Worm (Caenorhabditis elegans) whole organism, L3 larva: ENCODE measurements around the gene magu-2.
A peak's percentile ranks its signal among the peaks of the same experiment; 100 is the strongest.

ENCODE experiments used
- R02D3.7 ChIP-seq: fragments of 150-350 bp; optimal IDR thresholded peaks from 2 replicates; lab custom pipeline; 2014; ENCODE audit warnings: missing biosample characterization, missing genetic modification characterization
- ZK546.5 ChIP-seq: sonication (generic microtip); optimal IDR thresholded peaks from 2 replicates; lab custom pipeline; 2017; ENCODE audit warnings: missing biosample characterization, missing genetic modification characterization
- aly-2 ChIP-seq: fragments of 150-350 bp; optimal IDR thresholded peaks from 2 replicates; lab custom pipeline; 2014; ENCODE audit warnings: missing biosample characterization, missing genetic modification characterization
- ceh-16 ChIP-seq: sonication (generic microtip); optimal IDR thresholded peaks from 2 replicates; lab custom pipeline; 2017; ENCODE audit warnings: missing biosample characterization, missing genetic modification characterization
- ceh-9 ChIP-seq: sonication (generic microtip); optimal IDR thresholded peaks from 2 replicates; lab custom pipeline; 2018; ENCODE audit warnings: missing biosample characterization, missing genetic modification characterization
- egl-5 ChIP-seq: fragments of 150-350 bp; optimal IDR thresholded peaks from 2 replicates; lab custom pipeline; 2017; ENCODE audit warnings: missing biosample characterization, missing genetic modification reagents, missing genetic modification characterization, inconsistent platforms
- elt-1 ChIP-seq: fragments of 150-350 bp; optimal IDR thresholded peaks from 2 replicates; lab custom pipeline; 2014; ENCODE audit warnings: missing biosample characterization, missing genetic modification characterization
- elt-2 ChIP-seq: sonication (generic microtip); optimal IDR thresholded peaks from 2 replicates; lab custom pipeline; 2016; ENCODE audit warnings: missing genetic modification reagents, mild to moderate bottlenecking, missing genetic modification characterization, missing compliant biosample characterization
- hmg-11 ChIP-seq: sonication (generic microtip); optimal IDR thresholded peaks from 2 replicates; lab custom pipeline; 2016; ENCODE audit warnings: missing genetic modification characterization, missing compliant biosample characterization
- lin-15B ChIP-seq: fragments of 150-350 bp; optimal IDR thresholded peaks from 2 replicates; lab custom pipeline; 2014; ENCODE audit warnings: missing biosample characterization, missing genetic modification characterization
- lin-39 ChIP-seq: fragments of 150-350 bp; optimal IDR thresholded peaks from 2 replicates; lab custom pipeline; 2018; ENCODE audit warnings: missing biosample characterization, missing genetic modification reagents, missing genetic modification characterization
- lsy-12 ChIP-seq: sonication (generic microtip); optimal IDR thresholded peaks from 2 replicates; lab custom pipeline; 2016; ENCODE audit warnings: mild to moderate bottlenecking, missing genetic modification characterization, missing compliant biosample characterization
- mdl-1 ChIP-seq: fragments of 150-350 bp; optimal IDR thresholded peaks from 2 replicates; lab custom pipeline; 2014; ENCODE audit warnings: missing biosample characterization, missing genetic modification characterization
- nfya-1 ChIP-seq: sonication (generic microtip); optimal IDR thresholded peaks from 2 replicates; lab custom pipeline; 2017; ENCODE audit warnings: missing genetic modification characterization, mild to moderate bottlenecking, missing compliant biosample characterization, antibody characterized with exemption, moderate library complexity; ENCODE audit not compliant: insufficient read depth
- nhr-23 ChIP-seq: fragments of 150-350 bp; optimal IDR thresholded peaks from 2 replicates; lab custom pipeline; 2014; ENCODE audit warnings: missing biosample characterization, missing genetic modification reagents, missing genetic modification characterization
- nhr-237 ChIP-seq: fragments of 150-350 bp; optimal IDR thresholded peaks from 2 replicates; lab custom pipeline; 2014; ENCODE audit warnings: missing biosample characterization, missing genetic modification characterization
- nhr-25 ChIP-seq: sonication (generic microtip); optimal IDR thresholded peaks from 2 replicates; lab custom pipeline; 2017; ENCODE audit warnings: missing biosample characterization, missing genetic modification characterization
- nhr-28 ChIP-seq: fragments of 150-350 bp; optimal IDR thresholded peaks from 2 replicates; lab custom pipeline; 2014; ENCODE audit warnings: missing biosample characterization, missing genetic modification characterization
- pha-4 ChIP-seq: fragments of 150-350 bp; optimal IDR thresholded peaks from 2 replicates; lab custom pipeline; 2014; ENCODE audit warnings: missing biosample characterization, missing genetic modification reagents, missing genetic modification characterization
- pqm-1 ChIP-seq: fragments of 150-350 bp; optimal IDR thresholded peaks from 2 replicates; lab custom pipeline; 2017; ENCODE audit warnings: missing biosample characterization, missing genetic modification characterization, inconsistent platforms
- sea-2 ChIP-seq: fragments of 150-350 bp; sonication (generic microtip); optimal IDR thresholded peaks from 4 replicates; lab custom pipeline; 2014; ENCODE audit warnings: missing biosample characterization, missing genetic modification reagents, missing genetic modification characterization
- snpc-4 ChIP-seq: fragments of 150-350 bp; optimal IDR thresholded peaks from 2 replicates; lab custom pipeline; 2014; ENCODE audit warnings: missing biosample characterization, missing genetic modification characterization
- unc-62 ChIP-seq: fragments of 150-350 bp; sonication (generic microtip); optimal IDR thresholded peaks from 4 replicates; lab custom pipeline; 2014; ENCODE audit warnings: missing biosample characterization, missing genetic modification reagents, missing genetic modification characterization
- zag-1 ChIP-seq: fragments of 150-350 bp; optimal IDR thresholded peaks from 2 replicates; lab custom pipeline; 2014; ENCODE audit warnings: missing biosample characterization, missing genetic modification characterization
- ztf-4 ChIP-seq: fragments of 150-350 bp; optimal IDR thresholded peaks from 2 replicates; lab custom pipeline; 2014; ENCODE audit warnings: missing biosample characterization, missing genetic modification characterization

magu-2 gene

ce11 chrV:8796889-8797288, 3.9 kb downstream of the magu-2 start:
- peak; percentile 44 for TF ChIP-seq pha-4 (tag; lab: Kevin White, UChicago)
- TF ChIP-seq ceh-9 (tag; lab: Kevin White, UChicago): no peak
- TF ChIP-seq R02D3.7 (tag; lab: Kevin White, UChicago): no peak
- no peak for TF ChIP-seq egl-5 (tag; lab: Kevin White, UChicago)
- no peak for TF ChIP-seq aly-2

ce11 chrV:8796246-8796645, 4.6 kb downstream of the magu-2 start:
- TF ChIP-seq lsy-12 (tag; lab: Kevin White, UChicago) (no peak), elt-2 (tag; lab: Kevin White, UChicago) (peak; percentile 25)

- peak; percentile 86 for TF ChIP-seq pqm-1 (tag; lab: Kevin White, UChicago)
- TF ChIP-seq ZK546.5 (tag; lab: Kevin White, UChicago): no peak
- TF ChIP-seq elt-2 (tag; lab: Kevin White, UChicago): peak; percentile 53
Measured at ce11 chrV:8795499-8795898, 5.3 kb downstream of the magu-2 start.

ce11 chrV:8792814-8793213, 8.0 kb downstream of the magu-2 start:
- TF ChIP-seq mdl-1 (tag; lab: Kevin White, UChicago) (no peak), R02D3.7 (tag; lab: Kevin White, UChicago) (no peak), zag-1 (no peak), lin-15B (no peak), nhr-28 (no peak), sea-2 (GFP tag; lab: Kevin White, UChicago) (no peak), lsy-12 (tag; lab: Kevin White, UChicago) (no peak), nhr-237 (no peak), unc-62 (GFP tag; lab: Kevin White, UChicago) (no peak)

ce11 chrV:8789345-8789744, 11.5 kb downstream of the magu-2 start:
- TF ChIP-seq nhr-25 (no peak), aly-2 (no peak), pha-4 (tag; lab: Kevin White, UChicago) (no peak)

- TF ChIP-seq ztf-4 (tag; lab: Kevin White, UChicago): no peak
- no peak for TF ChIP-seq pqm-1 (tag; lab: Kevin White, UChicago)
- no peak for TF ChIP-seq ceh-16 (tag; lab: Kevin White, UChicago)
Measured at ce11 chrV:8786245-8786644, 14.6 kb downstream of the magu-2 start, which contains the start of gene sup-37. TSS of gene sup-37 (plus strand) at chrV:8786545.

- TF ChIP-seq hmg-11 (tag; lab: Kevin White, UChicago) (peak; percentile 51), lin-39 (peak; percentile 34), nfya-1 (tag; lab: Kevin White, UChicago) (peak; percentile 12), elt-2 (tag; lab: Kevin White, UChicago) (peak; percentile 52), R02D3.7 (tag; lab: Kevin White, UChicago) (no peak), nhr-23 (no peak), pha-4 (tag; lab: Kevin White, UChicago) (peak; percentile 31), lin-15B (peak; percentile 10)
Measured at ce11 chrV:8785526-8785925, 15.3 kb downstream of the magu-2 start.

ce11 chrV:8784485-8784884, 16.3 kb downstream of the magu-2 start:
- TF ChIP-seq pha-4 (tag; lab: Kevin White, UChicago) (peak; percentile 46), elt-2 (tag; lab: Kevin White, UChicago) (peak; percentile 34), zag-1 (no peak), snpc-4 (no peak)

ce11 chrV:8782112-8782511, 18.7 kb downstream of the magu-2 start:
- TF ChIP-seq elt-1 (tag; lab: Kevin White, UChicago): no peak
- TF ChIP-seq pha-4 (tag; lab: Kevin White, UChicago): peak; percentile 6
- no peak for TF ChIP-seq mdl-1 (tag; lab: Kevin White, UChicago)
